Worm (Caenorhabditis elegans) whole organism, early embryonic: Measurements from ENCODE around the gene rps-12.

ENCODE experiments used
- B0310.2 ChIP-seq: sonication (generic microtip); optimal IDR thresholded peaks from 2 replicates; lab custom pipeline; 2016; ENCODE audit warnings: mild to moderate bottlenecking, missing genetic modification characterization, missing compliant biosample characterization
- F13C5.2 ChIP-seq: sonication (generic microtip); optimal IDR thresholded peaks from 2 replicates; lab custom pipeline; 2017; ENCODE audit warnings: mild to moderate bottlenecking, missing genetic modification characterization, inconsistent platforms, missing compliant biosample characterization
- aly-1 ChIP-seq: sonication (generic microtip); optimal IDR thresholded peaks from 2 replicates; lab custom pipeline; 2016; ENCODE audit warnings: missing genetic modification characterization, missing compliant biosample characterization
- ama-1 ChIP-seq: fragments of 150-350 bp; optimal IDR thresholded peaks from 2 replicates; lab custom pipeline; 2014
- ceh-13 ChIP-seq: fragments of 200-800 bp; sonication (Bioruptor generic); optimal IDR thresholded peaks from 2 replicates; lab custom pipeline; 2018; ENCODE audit warnings: mild to moderate bottlenecking, missing genetic modification characterization, missing compliant biosample characterization
- ceh-36 ChIP-seq: sonication (generic microtip); optimal IDR thresholded peaks from 2 replicates; lab custom pipeline; 2016; ENCODE audit warnings: missing genetic modification characterization, inconsistent platforms, missing compliant biosample characterization
- ets-7 ChIP-seq: sonication (generic microtip); optimal IDR thresholded peaks from 2 replicates; lab custom pipeline; 2016; ENCODE audit warnings: missing genotype, missing genetic modification characterization, missing compliant biosample characterization
- flt-1 ChIP-seq: fragments of 200-800 bp; sonication (Bioruptor generic); IDR thresholded peaks from 2 replicates; pipeline ENCODE4 v1.3.6; 2022; ENCODE audit warnings: missing genetic modification characterization, missing compliant biosample characterization
- hmbx-1 ChIP-seq: sonication (generic microtip); optimal IDR thresholded peaks from 2 replicates; lab custom pipeline; 2016; ENCODE audit warnings: mild to moderate bottlenecking, missing genetic modification characterization, missing compliant biosample characterization
- hmg-4 ChIP-seq: fragments of 200-800 bp; sonication (Bioruptor generic); optimal IDR thresholded peaks from 2 replicates; lab custom pipeline; 2018; ENCODE audit warnings: mild to moderate bottlenecking, missing genetic modification characterization, missing compliant biosample characterization
- hnd-1 ChIP-seq: sonication (generic microtip); optimal IDR thresholded peaks from 2 replicates; lab custom pipeline; 2016; ENCODE audit warnings: missing genetic modification characterization, missing compliant biosample characterization
- pes-1 ChIP-seq: fragments of 200-800 bp; sonication (Bioruptor generic); IDR thresholded peaks from 2 replicates; pipeline ENCODE4 v1.3.6; 2022; ENCODE audit warnings: missing genetic modification reagents, missing genetic modification characterization, missing compliant biosample characterization
- scrt-1 ChIP-seq: fragments of 200-800 bp; sonication (Bioruptor generic); IDR thresholded peaks from 2 replicates; pipeline ENCODE4 v1.3.6; 2022; ENCODE audit warnings: missing genetic modification characterization, missing compliant biosample characterization
- sea-1 ChIP-seq: fragments of 200-800 bp; sonication (Bioruptor generic); conservative IDR thresholded peaks from 2 replicates; pipeline ENCODE4 v1.3.6; 2022; ENCODE audit warnings: missing genetic modification characterization, missing compliant biosample characterization
- tbx-11 ChIP-seq: fragments of 200-800 bp; sonication (Bioruptor generic); IDR thresholded peaks from 2 replicates; pipeline ENCODE4 v1.3.6; 2022; ENCODE audit warnings: missing genetic modification characterization, missing compliant biosample characterization
- tbx-37 ChIP-seq: fragments of 200-800 bp; sonication (Bioruptor generic); conservative IDR thresholded peaks from 2 replicates; pipeline ENCODE4 v1.3.6; 2022; ENCODE audit warnings: missing genetic modification reagents, missing genetic modification characterization, missing compliant biosample characterization
- tra-4 ChIP-seq: sonication (generic microtip); optimal IDR thresholded peaks from 2 replicates; lab custom pipeline; 2017; ENCODE audit warnings: missing genetic modification characterization, missing compliant biosample characterization

The rps-12 gene

ce11 chrIII:5692690-5693089, 13.6 kb downstream of the rps-12 start, which contains the start of the genes abi-1 and arle-14:
abi-1 (minus strand) TSS chrIII:5692740.
arle-14 (plus strand) TSS chrIII:5692906.
- TF ChIP-seq ceh-13 (GFP tag; lab: Kevin White, UChicago) (no peak), pes-1 (no peak), F13C5.2 (tag; lab: Kevin White, UChicago) (peak; percentile 61)

ce11 chrIII:5693736-5694135, 14.6 kb downstream of the rps-12 start, which contains the start of gene B0336.13:
B0336.13 (plus strand) TSS chrIII:5694036.
- no peak for TF ChIP-seq ceh-13 (GFP tag; lab: Kevin White, UChicago)
- TF ChIP-seq hnd-1 (tag; lab: Kevin White, UChicago), result no peak
- no peak for TF ChIP-seq aly-1 (tag; lab: Kevin White, UChicago)
- no peak for TF ChIP-seq tbx-11 (GFP tag; lab: Robert Waterston, UW)
- no peak for TF ChIP-seq flt-1 (GFP tag; lab: Robert Waterston, UW)
- peak; percentile 22 for TF ChIP-seq ceh-36 (tag; lab: Kevin White, UChicago)

- TF ChIP-seq tbx-37 (no peak), ceh-13 (GFP tag; lab: Kevin White, UChicago) (no peak), scrt-1 (no peak), pes-1 (no peak), hmbx-1 (no peak), aly-1 (tag; lab: Kevin White, UChicago) (no peak), hnd-1 (tag; lab: Kevin White, UChicago) (no peak), ceh-36 (tag; lab: Kevin White, UChicago) (no peak), tbx-11 (GFP tag; lab: Robert Waterston, UW) (no peak), tra-4 (tag; lab: Kevin White, UChicago) (no peak), sea-1 (GFP tag; lab: Robert Waterston, UW) (no peak), ets-7 (tag; lab: Kevin White, UChicago) (no peak), F13C5.2 (tag; lab: Kevin White, UChicago) (no peak), ama-1 (lab: Kevin White, UChicago) (no peak), B0310.2 (tag; lab: Kevin White, UChicago) (no peak), flt-1 (GFP tag; lab: Robert Waterston, UW) (no peak)
These were observed 18.2 kb downstream of the rps-12 start, which contains the start of gene B0336.7 for ce11 chrIII:5697266-5697665. B0336.7 (minus strand) TSS chrIII:5697366.

- TF ChIP-seq tra-4 (tag; lab: Kevin White, UChicago) (no peak), flt-1 (GFP tag; lab: Robert Waterston, UW) (no peak), aly-1 (tag; lab: Kevin White, UChicago) (no peak), tbx-11 (GFP tag; lab: Robert Waterston, UW) (no peak), hnd-1 (tag; lab: Kevin White, UChicago) (no peak), ceh-36 (tag; lab: Kevin White, UChicago) (no peak), pes-1 (no peak), F13C5.2 (tag; lab: Kevin White, UChicago) (no peak), ama-1 (lab: Kevin White, UChicago) (no peak), ceh-13 (GFP tag; lab: Kevin White, UChicago) (no peak), hmbx-1 (no peak), tbx-37 (no peak), sea-1 (GFP tag; lab: Robert Waterston, UW) (no peak), ets-7 (tag; lab: Kevin White, UChicago) (no peak), hmg-4 (no peak)
These were observed 19.0 kb downstream of the rps-12 start, which contains the start of the genes lgg-3 and rgs-5 for ce11 chrIII:5697963-5698730. lgg-3 (minus strand) TSS chrIII:5698013. rgs-5 (plus strand) TSS chrIII:5698555.

- no peak for TF ChIP-seq tbx-11 (GFP tag; lab: Robert Waterston, UW)
- no peak for TF ChIP-seq ceh-36 (tag; lab: Kevin White, UChicago)
- no peak for TF ChIP-seq hmg-4
- TF ChIP-seq ama-1 (lab: Kevin White, UChicago), result no peak
- TF ChIP-seq tra-4 (tag; lab: Kevin White, UChicago), result no peak
- no peak for TF ChIP-seq scrt-1
- no peak for TF ChIP-seq tbx-37
- TF ChIP-seq sea-1 (GFP tag; lab: Robert Waterston, UW), result no peak
- no peak for TF ChIP-seq pes-1
- TF ChIP-seq F13C5.2 (tag; lab: Kevin White, UChicago), result no peak
- TF ChIP-seq ceh-13 (GFP tag; lab: Kevin White, UChicago), result no peak
- TF ChIP-seq aly-1 (tag; lab: Kevin White, UChicago), result no peak
- no peak for TF ChIP-seq hmbx-1
These were observed 22.4 kb downstream of the rps-12 start for ce11 chrIII:5701491-5701890.

ce11 chrIII:5705228-5705888, 26.3 kb downstream of the rps-12 start, which contains the start of gene swp-1:
swp-1 (minus strand) TSS chrIII:5705525.
- TF ChIP-seq flt-1 (GFP tag; lab: Robert Waterston, UW), result no peak
- TF ChIP-seq tbx-11 (GFP tag; lab: Robert Waterston, UW), result no peak
- peak; percentile 5 for TF ChIP-seq ama-1 (lab: Kevin White, UChicago)
- TF ChIP-seq tra-4 (tag; lab: Kevin White, UChicago), result no peak

ce11 chrIII:5706077-5706627, 27.1 kb downstream of the rps-12 start, which contains the start of gene rpl-23:
rpl-23 (minus strand) TSS chrIII:5706127.
- TF ChIP-seq ceh-36 (tag; lab: Kevin White, UChicago), result no peak
- peak; percentile 54 for TF ChIP-seq F13C5.2 (tag; lab: Kevin White, UChicago)
- TF ChIP-seq hnd-1 (tag; lab: Kevin White, UChicago), result no peak
- TF ChIP-seq ama-1 (lab: Kevin White, UChicago), result no peak
- TF ChIP-seq pes-1, result no peak
- TF ChIP-seq tbx-37, result 0 out of 2 replicates have a peak, but pooled peaks have one; percentile 14
- TF ChIP-seq hmbx-1, result no peak
- TF ChIP-seq scrt-1, result no peak
